Worm (Caenorhabditis elegans) whole organism, L1 larva: ENCODE results near the gene tmem-184.

ENCODE experiments used
- Y116A8C.19 ChIP-seq: sonication (generic microtip); optimal IDR thresholded peaks from 2 replicates; lab custom pipeline; 2016; ENCODE audit warnings: missing compliant biosample characterization, missing genetic modification characterization, borderline replicate concordance
- ama-1 ChIP-seq: fragments of 150-350 bp; optimal IDR thresholded peaks from 2 replicates; lab custom pipeline; 2014
- ceh-63 ChIP-seq: fragments of 200-800 bp; sonication (Bioruptor generic); optimal IDR thresholded peaks from 2 replicates; lab custom pipeline; 2018; ENCODE audit warnings: mild to moderate bottlenecking, missing genetic modification characterization, missing compliant biosample characterization
- egl-27 ChIP-seq, 2 experiments: fragments of 150-350 bp in 1 of 2; sonication (generic microtip); optimal IDR thresholded peaks; 3 replicates each; lab custom pipeline; 2017 to 2018; ENCODE audit warnings: missing biosample characterization in 2 of 2, missing genetic modification characterization in 2 of 2, missing genetic modification reagents in 2 of 2
- grh-1 ChIP-seq: fragments of 200-800 bp; sonication (Bioruptor generic); IDR thresholded peaks from 2 replicates; pipeline ENCODE4 v1.3.6; 2022; ENCODE audit warnings: missing genetic modification reagents, missing genetic modification characterization, missing compliant biosample characterization
- hlh-4 ChIP-seq: sonication (generic microtip); optimal IDR thresholded peaks from 2 replicates; lab custom pipeline; 2016; ENCODE audit warnings: mild to moderate bottlenecking, missing genetic modification characterization, missing compliant biosample characterization
- irx-1 ChIP-seq: sonication (generic microtip); optimal IDR thresholded peaks from 2 replicates; lab custom pipeline; 2016; ENCODE audit warnings: missing genetic modification characterization, missing compliant biosample characterization
- lin-13 ChIP-seq: fragments of 150-350 bp; optimal IDR thresholded peaks from 2 replicates; lab custom pipeline; 2014; ENCODE audit warnings: missing biosample characterization, missing genetic modification reagents, missing genetic modification characterization
- nhr-19 ChIP-seq: fragments of 200-800 bp; sonication (Bioruptor generic); conservative IDR thresholded peaks from 2 replicates; pipeline ENCODE4 v1.3.6; 2022; ENCODE audit warnings: missing genetic modification characterization, missing compliant biosample characterization
- nhr-20 ChIP-seq: sonication (generic microtip); optimal IDR thresholded peaks from 2 replicates; lab custom pipeline; 2016; ENCODE audit warnings: mild to moderate bottlenecking, missing genetic modification characterization, missing compliant biosample characterization
- nhr-76 ChIP-seq: sonication (generic microtip); optimal IDR thresholded peaks from 2 replicates; lab custom pipeline; 2017; ENCODE audit warnings: missing biosample characterization, missing genetic modification characterization
- pax-3 ChIP-seq: fragments of 200-800 bp; sonication (Bioruptor generic); optimal IDR thresholded peaks from 2 replicates; lab custom pipeline; 2018; ENCODE audit warnings: mild to moderate bottlenecking, missing genetic modification characterization, moderate library complexity, missing compliant biosample characterization
- skn-1 ChIP-seq: fragments of 150-350 bp; optimal IDR thresholded peaks from 2 replicates; lab custom pipeline; 2014; ENCODE audit warnings: missing biosample characterization, missing genetic modification characterization
- sptf-1 ChIP-seq: fragments of 150-350 bp; optimal IDR thresholded peaks from 2 replicates; lab custom pipeline; 2014; ENCODE audit warnings: missing biosample characterization, missing genetic modification characterization
- unc-130 ChIP-seq: fragments of 150-350 bp; optimal IDR thresholded peaks from 2 replicates; lab custom pipeline; 2017; ENCODE audit warnings: missing biosample characterization, missing genetic modification characterization, inconsistent platforms
- unc-98 ChIP-seq: fragments of 200-800 bp; sonication (Bioruptor generic); IDR thresholded peaks from 2 replicates; pipeline ENCODE4 v1.3.6; 2022; ENCODE audit warnings: missing genetic modification characterization, missing compliant biosample characterization
- zip-4 ChIP-seq: fragments of 200-800 bp; sonication (Bioruptor generic); optimal IDR thresholded peaks from 2 replicates; lab custom pipeline; 2018; ENCODE audit warnings: mild to moderate bottlenecking, missing genetic modification characterization, moderate library complexity, missing compliant biosample characterization

tmem-184 gene

ce11 chrX:14654668-14655067 lies 52.0 kb downstream of the tmem-184 start, which contains the start of gene syg-2:
syg-2 (plus strand) TSS chrX:14654968.
- no peak for TF ChIP-seq nhr-76 (tag; lab: Kevin White, UChicago)
- no peak for TF ChIP-seq nhr-19 (GFP tag; lab: Robert Waterston, UW)
- TF ChIP-seq grh-1 (GFP tag; lab: Robert Waterston, UW): no peak
- no peak for TF ChIP-seq lin-13
- no peak for TF ChIP-seq egl-27 (tag; optimal IDR thresholded peaks at IDR 0.05; lab: Kevin White, UChicago)
- no peak for TF ChIP-seq pax-3 (tag; lab: Kevin White, UChicago)
- no peak for TF ChIP-seq sptf-1
- no peak for TF ChIP-seq Y116A8C.19 (tag; lab: Kevin White, UChicago)
- TF ChIP-seq nhr-20 (tag; lab: Kevin White, UChicago): no peak
- TF ChIP-seq ama-1: no peak
- TF ChIP-seq unc-98 (GFP tag; lab: Robert Waterston, UW): no peak
- TF ChIP-seq ceh-63 (GFP tag; lab: Kevin White, UChicago): no peak
- no peak for TF ChIP-seq unc-130 (tag; lab: Kevin White, UChicago)
- no peak for TF ChIP-seq skn-1 (tag; lab: Kevin White, UChicago)
- TF ChIP-seq zip-4 (GFP tag; lab: Kevin White, UChicago): no peak
- TF ChIP-seq hlh-4 (tag; lab: Kevin White, UChicago): no peak
- no peak for TF ChIP-seq irx-1 (tag; lab: Kevin White, UChicago)
- TF ChIP-seq, all 84 proteins: peak for 0
